Worm (Caenorhabditis elegans) whole organism, L3 larva: ENCODE data around the gene nhr-139.

Experiments used
- fos-1 ChIP-seq: fragments of 150-350 bp; optimal IDR thresholded peaks from 2 replicates; lab custom pipeline; 2014; ENCODE audit warnings: missing biosample characterization, missing genetic modification characterization
- jun-1 ChIP-seq: fragments of 150-350 bp; optimal IDR thresholded peaks from 2 replicates; lab custom pipeline; 2014; ENCODE audit warnings: missing biosample characterization, missing genetic modification reagents, missing genetic modification characterization
- lin-15B ChIP-seq: fragments of 150-350 bp; optimal IDR thresholded peaks from 2 replicates; lab custom pipeline; 2014; ENCODE audit warnings: missing biosample characterization, missing genetic modification characterization

DNA sequence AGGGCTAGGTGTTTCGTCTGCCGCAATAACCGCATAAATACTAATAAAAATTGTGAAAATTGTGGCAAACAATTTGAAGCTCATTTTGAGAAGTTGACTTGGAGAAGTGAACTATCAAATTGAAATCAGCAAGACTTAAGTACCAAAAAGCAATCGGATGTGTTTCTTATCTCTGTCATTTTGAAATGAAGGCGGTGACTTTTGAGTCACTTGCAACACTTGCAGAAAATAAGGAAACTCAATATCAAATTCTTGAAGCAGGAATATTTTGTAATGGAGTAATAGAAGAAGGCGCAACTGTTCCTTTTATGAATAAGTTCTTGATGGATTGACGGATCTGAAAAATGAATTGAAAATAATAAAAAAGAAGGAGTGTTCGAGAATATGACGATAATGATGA lies 36.3 kb downstream of the nhr-139 start, which contains the start of gene T07H8.11:
- TF ChIP-seq fos-1 (tag; lab: Kevin White, UChicago) (no peak), jun-1 (no peak), lin-15B (tag; lab: Kevin White, UChicago) (no peak)
